Fruit fly (Drosophila melanogaster): Measurements from ENCODE around the gene Zasp67.

The Zasp67 gene

DNA sequence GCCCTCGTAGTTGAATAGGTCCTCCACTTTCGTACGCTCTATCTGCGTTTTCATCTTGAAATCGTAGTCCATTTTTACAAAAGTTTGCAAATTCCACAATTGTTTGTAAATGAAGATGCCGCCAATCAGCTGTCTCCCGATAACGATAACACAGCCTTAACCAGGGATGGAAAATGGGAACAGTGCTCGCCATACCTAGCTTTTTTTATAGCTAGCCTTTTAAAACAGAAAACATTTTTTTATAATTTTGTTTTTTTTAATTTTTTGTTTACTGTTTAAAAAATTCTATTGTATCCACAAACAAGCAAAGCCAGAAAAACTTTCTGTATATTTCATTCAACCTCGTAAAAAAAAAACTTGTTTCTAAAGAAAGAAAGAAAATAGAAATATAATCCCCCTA, 41.0 kb upstream of the Zasp67 start, which contains the start of gene Cdk8 (continued):
- TF ChIP-seq Lim3 (GFP tag; IDR thresholded peaks at IDR 0.05) (no peak), CG12744 (GFP tag; optimal IDR thresholded peaks at IDR 0.05) (peak; percentile 35), CG6254 (GFP tag; optimal IDR thresholded peaks at IDR 0.05) (no peak), maf-S (GFP tag; optimal IDR thresholded peaks at IDR 0.05) (no peak), Med (GFP tag) (peak; percentile 86), Awh (GFP tag; IDR thresholded peaks at IDR 0.05) (no peak), so (GFP tag; IDR thresholded peaks at IDR 0.05) (no peak), rib (GFP tag; IDR thresholded peaks at IDR 0.05) (0 out of 2 replicates have a peak, but pooled peaks have one; percentile 27), Pdp1 (GFP tag; optimal IDR thresholded peaks at IDR 0.05) (peak; percentile 1 to 23), gro (GFP tag; optimal IDR thresholded peaks at IDR 0.05) (peak; percentile 39), CG11504 (tag; optimal IDR thresholded peaks at IDR 0.05) (no peak), ase (GFP tag; IDR thresholded peaks at IDR 0.05) (no peak), CG43689 (GFP tag; IDR thresholded peaks at IDR 0.05) (no peak), CkIIα-i1 (GFP tag; IDR thresholded peaks at IDR 0.05) (no peak), gce (GFP tag; IDR thresholded peaks at IDR 0.05) (no peak), pzg (GFP tag; optimal IDR thresholded peaks at IDR 0.05) (peak; percentile 47), Dbx (GFP tag; IDR thresholded peaks at IDR 0.05) (peak; percentile 39; the same call in 1 of the 3 replicates), vnd (GFP tag; IDR thresholded peaks at IDR 0.05; ENCODE audit: partially characterized antibody) (no peak), run (tag; optimal IDR thresholded peaks at IDR 0.05) (no peak), Rfx (GFP tag; IDR thresholded peaks at IDR 0.05) (peak; percentile 53), MBD-R2 (GFP tag; IDR thresholded peaks at IDR 0.05) (peak; percentile 92), prd (optimal IDR thresholded peaks at IDR 0.05) (no peak), prd (GFP tag; IDR thresholded peaks at IDR 0.05) (peak; percentile 40; the same call in 1 of the 3 replicates), HLH54F (GFP tag; optimal IDR thresholded peaks at IDR 0.05) (peak; percentile 32), crp (GFP tag; optimal IDR thresholded peaks at IDR 0.05) (peak; percentile 68 to 92), CG18262 (tag; optimal IDR thresholded peaks at IDR 0.05) (peak; percentile 39), Dip2 (GFP tag; IDR thresholded peaks at IDR 0.05) (no peak), CG32532 (GFP tag; IDR thresholded peaks at IDR 0.05) (peak; percentile 64), Kr (GFP tag; optimal IDR thresholded peaks at IDR 0.05) (no peak), CG33213 (GFP tag; optimal IDR thresholded peaks at IDR 0.05) (no peak), nom (GFP tag; optimal IDR thresholded peaks at IDR 0.05) (no peak), CG4424 (GFP tag; optimal IDR thresholded peaks at IDR 0.05) (peak; percentile 33)

DNA sequence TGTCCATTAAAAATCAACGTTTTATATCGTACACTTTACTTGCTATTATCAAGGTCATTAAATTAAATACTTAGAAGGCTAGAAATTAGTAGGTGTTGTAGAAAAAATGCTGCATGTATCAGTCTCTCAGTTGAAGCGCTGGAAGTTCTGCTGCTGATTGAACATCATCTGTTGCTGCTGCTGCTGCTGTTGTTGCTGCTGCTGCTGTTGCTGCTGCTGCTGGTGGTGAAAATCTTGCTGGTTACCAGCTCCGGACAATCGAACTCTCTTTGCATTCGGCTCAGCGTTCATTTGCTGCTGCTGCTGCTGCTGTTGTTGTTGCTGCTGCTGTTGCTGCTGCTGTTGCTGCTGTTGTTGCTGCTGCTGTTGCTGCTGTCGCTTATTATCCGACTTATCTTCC, 39.6 kb upstream of the Zasp67 start:
- TF ChIP-seq unc-4 (GFP tag; IDR thresholded peaks at IDR 0.05; ENCODE audit: partially characterized antibody), result peak; percentile 2; the same call in 1 of the 2 replicates
- no peak for TF ChIP-seq Dbx (GFP tag; IDR thresholded peaks at IDR 0.05)
- no peak for TF ChIP-seq wor (GFP tag; IDR thresholded peaks at IDR 0.05)
- TF ChIP-seq gfzf (GFP tag; optimal IDR thresholded peaks at IDR 0.05), result peak; percentile 1
- no peak for TF ChIP-seq al (GFP tag; IDR thresholded peaks at IDR 0.05)
- TF ChIP-seq CG17802 (tag; optimal IDR thresholded peaks at IDR 0.05), result no peak
- no peak for TF ChIP-seq CG3838 (GFP tag; optimal IDR thresholded peaks at IDR 0.05)
- peak in 1 of 2 experiments; percentile 51 for TF ChIP-seq Dfd (GFP tag; optimal IDR thresholded peaks at IDR 0.05)
- no peak for TF ChIP-seq CG6813 (GFP tag; optimal IDR thresholded peaks at IDR 0.05)
- 0 out of 2 replicates have a peak, but pooled peaks have one; percentile 15 for TF ChIP-seq CG4360 (GFP tag; IDR thresholded peaks at IDR 0.05)
- TF ChIP-seq HLHmδ (GFP tag; optimal IDR thresholded peaks at IDR 0.05), result no peak

Data from whole organism, embryonic.